Fruit fly (Drosophila melanogaster) ovary, adult (tissue): Measurements from ENCODE around the gene x16.

Experiments
- CG17801 ChIP-seq: fragments of 200-800 bp; optimal IDR thresholded peaks from 2 replicates; lab custom pipeline; 2019; ENCODE audit warnings: missing biosample characterization, mild to moderate bottlenecking, missing genetic modification characterization, moderate library complexity; ENCODE audit not compliant: partially characterized antibody

x16 gene

dm6 chr2L:6925114-6925513, 5.1 kb upstream of the x16 start:
- no peak for TF ChIP-seq CG17801

- TF ChIP-seq CG17801 = peak; percentile 54
Measured at dm6 chr2L:6922091-6922753, 2.2 kb upstream of the x16 start.

- TF ChIP-seq CG17801 = no peak
Measured at dm6 chr2L:6921360-6922090, 1.5 kb upstream of the x16 start.

- TF ChIP-seq CG17801 = peak; percentile 28
Measured at dm6 chr2L:6920661-6921359, 800 bp upstream of the x16 start, which contains the start of gene Hrb27C. Gene Hrb27C (plus strand): TSS chr2L:6920704.

dm6 chr2L:6919203-6919849, 684 bp downstream of the x16 start:
- no peak for TF ChIP-seq CG17801

dm6 chr2L:6918517-6919202, 1.4 kb downstream of the x16 start, which contains the start of gene nop5:
Gene nop5 (minus strand): TSS chr2L:6918743.
- TF ChIP-seq CG17801 = peak; percentile 69

- no peak for TF ChIP-seq CG17801
Measured at dm6 chr2L:6916345-6916744, 3.7 kb downstream of the x16 start, which contains the start of gene CG32829. Gene CG32829 (minus strand): TSS chr2L:6916445.

dm6 chr2L:6913964-6914363, 6.0 kb downstream of the x16 start, which contains the start of gene Wee1:
Gene Wee1 (minus strand): TSS chr2L:6914138.
- TF ChIP-seq CG17801 = no peak

- peak; percentile 10 for TF ChIP-seq CG17801
Measured at dm6 chr2L:6907761-6908160, 12.2 kb downstream of the x16 start, which contains the start of the genes Polr1F and Rat1. Gene Polr1F (minus strand): TSS chr2L:6907844. Gene Rat1 (plus strand): TSS chr2L:6908083.

- no peak for TF ChIP-seq CG17801
Measured at dm6 chr2L:6874526-6875198, 45.3 kb downstream of the x16 start, which contains the start of gene Nlg2. Gene Nlg2 (plus strand): TSS chr2L:6874900.

- TF ChIP-seq CG17801 = no peak
Measured at dm6 chr2L:6874006-6874405, 46.0 kb downstream of the x16 start.

- TF ChIP-seq CG17801 = no peak
Measured at dm6 chr2L:6870777-6871176, 49.2 kb downstream of the x16 start.

dm6 chr2L:6870289-6870688, 49.7 kb downstream of the x16 start, which contains the start of gene Nha1:
Gene Nha1 (minus strand): TSS chr2L:6870389.
- TF ChIP-seq CG17801 = no peak

- no peak for TF ChIP-seq CG17801
Measured at dm6 chr2L:6868178-6868867, 51.7 kb downstream of the x16 start.
